Fruit fly (Drosophila melanogaster): ENCODE results near the gene Jon25Biii.

Jon25Biii gene

dm6 chr2L:4949453-4950045 lies 1.0 kb downstream of the Jon25Biii start, which contains the start of gene jet (continued):
- TF ChIP-seq CG4617 (GFP tag; optimal IDR thresholded peaks at IDR 0.05; ENCODE audit: borderline replicate concordance) (peak; percentile 53), CG14860 (GFP tag; IDR thresholded peaks at IDR 0.05; ENCODE audit: partially characterized antibody) (peak; percentile 27; the same call in 1 of the 3 replicates), Pdp1 (GFP tag; optimal IDR thresholded peaks at IDR 0.05) (peak in 1 of 2 experiments; percentile 31), CG7963 (GFP tag; IDR thresholded peaks at IDR 0.05; ENCODE audit: partially characterized antibody) (peak; percentile 55; the same call in 1 of the 3 replicates), phol (tag; optimal IDR thresholded peaks at IDR 0.05) (peak; percentile 28), NC2β (GFP tag; optimal IDR thresholded peaks at IDR 0.05) (no peak), ftz-f1 (GFP tag; optimal IDR thresholded peaks at IDR 0.05) (peak; percentile 81), row (GFP tag; IDR thresholded peaks at IDR 0.05) (peak; percentile 19; the same call in 1 of the 3 replicates), CTCF (GFP tag; optimal IDR thresholded peaks at IDR 0.05) (peak; percentile 57), MBD-R2 (GFP tag; IDR thresholded peaks at IDR 0.05) (peak; percentile 97), scrt (GFP tag; optimal IDR thresholded peaks at IDR 0.05) (peak; percentile 1), bsh (GFP tag; optimal IDR thresholded peaks at IDR 0.05) (no peak), HmgZ (tag; optimal IDR thresholded peaks at IDR 0.05) (peak; percentile 57), hbn (GFP tag; IDR thresholded peaks at IDR 0.05; ENCODE audit: partially characterized antibody) (0 out of 2 replicates have a peak, but pooled peaks have one; percentile 20), crp (GFP tag; optimal IDR thresholded peaks at IDR 0.05) (peak; percentile 78 to 93), Dll (GFP tag; IDR thresholded peaks at IDR 0.05; ENCODE audit: partially characterized antibody) (0 out of 4 replicates have a peak, but pooled peaks have one; percentile 22), CG9876 (GFP tag; optimal IDR thresholded peaks at IDR 0.05) (no peak), CG16813 (GFP tag; IDR thresholded peaks at IDR 0.05; ENCODE audit: partially characterized antibody) (peak; percentile 67), bbx (GFP tag; IDR thresholded peaks at IDR 0.05; ENCODE audit: partially characterized antibody) (peak; percentile 48), CG30431 (GFP tag; optimal IDR thresholded peaks at IDR 0.05) (no peak), pzg (GFP tag; optimal IDR thresholded peaks at IDR 0.05) (peak; percentile 51), CG34422 (GFP tag; IDR thresholded peaks at IDR 0.05) (peak; percentile 24; the same call in 1 of the 3 replicates), chinmo (GFP tag; IDR thresholded peaks at IDR 0.05; ENCODE audit: partially characterized antibody) (0 out of 4 replicates have a peak, but pooled peaks have one; percentile 23), knrl (GFP tag; IDR thresholded peaks at IDR 0.05; ENCODE audit: partially characterized antibody) (peak; percentile 63), Ets97D (GFP tag; optimal IDR thresholded peaks at IDR 0.05) (no peak), CG13296 (GFP tag; optimal IDR thresholded peaks at IDR 0.05) (no peak), CG6791 (GFP tag; IDR thresholded peaks at IDR 0.05; ENCODE audit: partially characterized antibody) (peak; percentile 57; the same call in 2 of the 3 replicates), Nf-YC (tag; optimal IDR thresholded peaks at IDR 0.05) (peak; percentile 26), CrebB (tag; optimal IDR thresholded peaks at IDR 0.05) (no peak), Bgb (GFP tag; IDR thresholded peaks at IDR 0.05; ENCODE audit: partially characterized antibody) (peak; percentile 76), nmo (GFP tag; optimal IDR thresholded peaks at IDR 0.05) (peak; percentile 9), lmd (GFP tag; IDR thresholded peaks at IDR 0.05) (0 out of 2 replicates have a peak, but pooled peaks have one; percentile 5), Med (GFP tag) (peak; percentile 67), CG3726 (GFP tag; IDR thresholded peaks at IDR 0.05) (no peak), CG8359 (GFP tag; optimal IDR thresholded peaks at IDR 0.05; ENCODE audit: borderline replicate concordance) (no peak)

DNA sequence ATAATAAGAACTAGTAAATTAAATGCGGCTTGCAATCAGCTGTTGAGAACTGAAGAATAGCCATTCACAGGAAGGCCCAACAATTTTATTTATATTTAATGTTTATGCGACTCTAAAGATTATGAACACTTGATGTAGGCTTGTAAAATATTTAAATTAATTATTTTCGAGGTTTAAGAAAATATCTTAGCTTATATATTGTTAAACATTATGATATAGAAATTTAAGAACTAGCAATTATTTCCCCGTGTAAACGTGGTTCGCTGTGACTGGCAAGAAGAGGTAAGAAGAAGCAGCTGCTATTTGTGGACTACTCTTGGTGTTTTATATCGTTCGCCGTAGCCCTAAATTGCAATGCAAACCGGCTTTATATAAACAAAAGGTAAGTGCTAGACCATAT lies 5.3 kb downstream of the Jon25Biii start, which contains the start of the genes mRpL24 and betaggt-I:
TSS of gene mRpL24 (minus strand) at position 62 of the 400 bp plus-strand sequence.
TSS of gene betaggt-I (plus strand) at position 280 of the 400 bp plus-strand sequence.
- TF ChIP-seq wek (GFP tag; optimal IDR thresholded peaks at IDR 0.05) (peak; percentile 74), dysf (GFP tag; IDR thresholded peaks at IDR 0.05) (peak; percentile 97), E2f2 (GFP tag; IDR thresholded peaks at IDR 0.05) (peak; percentile 81), CG10543 (GFP tag; optimal IDR thresholded peaks at IDR 0.05) (peak; percentile 94), hkb (optimal IDR thresholded peaks at IDR 0.05) (no peak), hkb (GFP tag; IDR thresholded peaks at IDR 0.05) (peak; percentile 97), CG9876 (GFP tag; optimal IDR thresholded peaks at IDR 0.05) (peak; percentile 71), pho (GFP tag; optimal IDR thresholded peaks at IDR 0.05) (peak; percentile 89), CG16813 (GFP tag; IDR thresholded peaks at IDR 0.05; ENCODE audit: partially characterized antibody) (no peak), Oli (tag; optimal IDR thresholded peaks at IDR 0.05) (peak; percentile 94), MESR4 (GFP tag; optimal IDR thresholded peaks at IDR 0.05) (peak; percentile 77), D19A (tag; optimal IDR thresholded peaks at IDR 0.05) (peak; percentile 93), Optix (GFP tag; IDR thresholded peaks at IDR 0.05) (peak; percentile 79), MTF-1 (GFP tag; optimal IDR thresholded peaks at IDR 0.05; ENCODE audit: borderline replicate concordance) (peak; percentile 87), fd102C (GFP tag; optimal IDR thresholded peaks at IDR 0.05) (peak; percentile 72), CG3407 (GFP tag; optimal IDR thresholded peaks at IDR 0.05) (peak; percentile 92)
